Worm (Caenorhabditis elegans) whole organism, L4 larva: ENCODE results near the gene F59F5.3.

Experiments used
- D1046.2 ChIP-seq: fragments of 200-800 bp; sonication (Bioruptor generic); IDR thresholded peaks from 2 replicates; pipeline ENCODE4 v1.3.6; 2022; ENCODE audit warnings: missing genetic modification characterization, missing compliant biosample characterization
- F10B5.3 ChIP-seq: sonication (generic microtip); optimal IDR thresholded peaks from 2 replicates; lab custom pipeline; 2016; ENCODE audit warnings: mild to moderate bottlenecking, missing genetic modification characterization, missing compliant biosample characterization
- T26A8.4 ChIP-seq: fragments of 200-800 bp; sonication (Bioruptor generic); IDR thresholded peaks from 2 replicates; pipeline ENCODE4 v1.3.6; 2022; ENCODE audit warnings: missing genetic modification characterization, missing compliant biosample characterization
- Y48G9A.11 ChIP-seq: fragments of 200-800 bp; sonication (Bioruptor generic); IDR thresholded peaks from 2 replicates; pipeline ENCODE4 v1.3.6; 2022; ENCODE audit warnings: missing genetic modification reagents, missing genetic modification characterization, missing compliant biosample characterization
- Y5F2A.4 ChIP-seq: fragments of 200-800 bp; sonication (Bioruptor generic); optimal IDR thresholded peaks from 2 replicates; lab custom pipeline; 2018; ENCODE audit warnings: mild to moderate bottlenecking, missing genetic modification characterization, missing compliant biosample characterization
- aha-1 ChIP-seq: fragments of 150-350 bp; peaks from one replicate; lab custom pipeline; 2014; ENCODE audit warnings: missing biosample characterization, missing genetic modification characterization
- ceh-20 ChIP-seq: fragments of 200-800 bp; sonication (Bioruptor generic); IDR thresholded peaks from 2 replicates; pipeline ENCODE4 v1.3.6; 2022; ENCODE audit warnings: missing genetic modification reagents, missing genetic modification characterization, missing compliant biosample characterization
- ceh-28 ChIP-seq: fragments of 150-350 bp; optimal IDR thresholded peaks from 2 replicates; lab custom pipeline; 2014; ENCODE audit warnings: missing biosample characterization, missing genetic modification reagents, missing genetic modification characterization
- ctbp-1 ChIP-seq: fragments of 200-800 bp; sonication (Bioruptor generic); IDR thresholded peaks from 2 replicates; pipeline ENCODE4 v1.3.6; 2022; ENCODE audit warnings: missing genetic modification reagents, missing genetic modification characterization, missing compliant biosample characterization
- daf-16 ChIP-seq, 3 experiments: sonication (generic microtip); optimal IDR thresholded peaks; 2 replicates each; lab custom pipeline; 2016 to 2017; ENCODE audit warnings: missing genetic modification characterization in 3 of 3, missing genetic modification reagents in 3 of 3, mild to moderate bottlenecking in 2 of 3, missing compliant biosample characterization in 2 of 3, missing biosample characterization in 1 of 3, moderate library complexity in 1 of 3
- daf-8 ChIP-seq: fragments of 200-800 bp; sonication (Bioruptor generic); IDR thresholded peaks from 2 replicates; pipeline ENCODE4 v1.3.6; 2022; ENCODE audit warnings: missing genetic modification characterization, missing compliant biosample characterization
- dmd-8 ChIP-seq: fragments of 200-800 bp; sonication (Bioruptor generic); IDR thresholded peaks from 2 replicates; pipeline ENCODE4 v1.3.6; 2022; ENCODE audit warnings: missing genetic modification characterization, missing compliant biosample characterization
- dmd-9 ChIP-seq: fragments of 200-800 bp; sonication (Bioruptor generic); IDR thresholded peaks from 2 replicates; pipeline ENCODE4 v1.3.6; 2022; ENCODE audit warnings: missing genetic modification reagents, missing genetic modification characterization, missing compliant biosample characterization
- dve-1 ChIP-seq: sonication (generic microtip); optimal IDR thresholded peaks from 2 replicates; lab custom pipeline; 2017; ENCODE audit warnings: antibody characterized with exemption, mild to moderate bottlenecking, missing genetic modification characterization, missing compliant biosample characterization; ENCODE audit not compliant: insufficient read depth
- egl-43 ChIP-seq: fragments of 200-800 bp; sonication (Bioruptor generic); IDR thresholded peaks from 2 replicates; pipeline ENCODE4 v1.3.6; 2022; ENCODE audit warnings: missing genetic modification reagents, missing genetic modification characterization, missing compliant biosample characterization
- fkh-10 ChIP-seq: fragments of 150-350 bp; optimal IDR thresholded peaks from 2 replicates; lab custom pipeline; 2014; ENCODE audit warnings: missing biosample characterization, missing genetic modification reagents, missing genetic modification characterization
- hlh-11 ChIP-seq: fragments of 200-800 bp; sonication (Bioruptor generic); optimal IDR thresholded peaks from 2 replicates; lab custom pipeline; 2018; ENCODE audit warnings: mild to moderate bottlenecking, missing genetic modification characterization, missing compliant biosample characterization
- hmg-1.1 ChIP-seq: fragments of 200-800 bp; sonication (Bioruptor generic); IDR thresholded peaks from 2 replicates; pipeline ENCODE4 v1.3.6; 2022; ENCODE audit warnings: missing genetic modification reagents, missing genetic modification characterization, missing compliant biosample characterization
- lim-7 ChIP-seq: fragments of 200-800 bp; sonication (Bioruptor generic); IDR thresholded peaks from 2 replicates; pipeline ENCODE4 v1.3.6; 2022; ENCODE audit warnings: missing genetic modification characterization, missing compliant biosample characterization
- lin-39 ChIP-seq: fragments of 150-350 bp; optimal IDR thresholded peaks from 2 replicates; lab custom pipeline; 2014; ENCODE audit warnings: missing biosample characterization, missing genetic modification reagents, missing genetic modification characterization
- mdl-1 ChIP-seq, 2 experiments: fragments of 150-350 bp in 1 of 2; sonication (generic microtip) in 1 of 2; optimal IDR thresholded peaks; 2 replicates each; lab custom pipeline; 2014 to 2017; ENCODE audit warnings: missing biosample characterization in 2 of 2, missing genetic modification characterization in 2 of 2
- mdt-29 ChIP-seq: fragments of 200-800 bp; sonication (Bioruptor generic); IDR thresholded peaks from 2 replicates; pipeline ENCODE4 v1.3.6; 2022; ENCODE audit warnings: missing genetic modification reagents, missing genetic modification characterization, missing compliant biosample characterization
- mep-1 ChIP-seq: fragments of 150-350 bp; sonication (generic microtip); optimal IDR thresholded peaks from 3 replicates; lab custom pipeline; 2014; ENCODE audit warnings: missing biosample characterization, missing genetic modification characterization
- mes-2 ChIP-seq: sonication (generic microtip); optimal IDR thresholded peaks from 2 replicates; lab custom pipeline; 2016; ENCODE audit warnings: missing genotype, mild to moderate bottlenecking, missing genetic modification characterization, missing compliant biosample characterization; ENCODE audit not compliant: poor library complexity, severe bottlenecking
- nhr-10 ChIP-seq: fragments of 150-350 bp; optimal IDR thresholded peaks from 2 replicates; lab custom pipeline; 2014; ENCODE audit warnings: missing biosample characterization, missing genetic modification characterization
- nhr-11 ChIP-seq: fragments of 150-350 bp; optimal IDR thresholded peaks from 2 replicates; lab custom pipeline; 2014; ENCODE audit warnings: missing biosample characterization, missing genetic modification characterization
- nhr-25 ChIP-seq: sonication (generic microtip); optimal IDR thresholded peaks from 2 replicates; lab custom pipeline; 2017; ENCODE audit warnings: missing genetic modification characterization, mild to moderate bottlenecking, missing compliant biosample characterization, antibody characterized with exemption, moderate library complexity, borderline replicate concordance; ENCODE audit not compliant: insufficient read depth
- nhr-28 ChIP-seq: fragments of 150-350 bp; optimal IDR thresholded peaks from 2 replicates; lab custom pipeline; 2014; ENCODE audit warnings: missing biosample characterization, missing genetic modification characterization
- nhr-42 ChIP-seq: fragments of 200-800 bp; sonication (Bioruptor generic); IDR thresholded peaks from 2 replicates; pipeline ENCODE4 v1.3.6; 2022; ENCODE audit warnings: missing genetic modification characterization, missing compliant biosample characterization
- nhr-6 ChIP-seq: fragments of 150-350 bp; optimal IDR thresholded peaks from 2 replicates; lab custom pipeline; 2014; ENCODE audit warnings: missing biosample characterization, missing genetic modification characterization
- pqm-1 ChIP-seq: sonication (generic microtip); optimal IDR thresholded peaks from 2 replicates; lab custom pipeline; 2017; ENCODE audit warnings: missing biosample characterization, missing genetic modification characterization
- rbr-2 ChIP-seq: sonication (generic microtip); optimal IDR thresholded peaks from 2 replicates; lab custom pipeline; 2016; ENCODE audit warnings: missing genotype, missing genetic modification characterization, missing compliant biosample characterization
- spr-1 ChIP-seq: sonication (generic microtip); optimal IDR thresholded peaks from 2 replicates; lab custom pipeline; 2016; ENCODE audit warnings: mild to moderate bottlenecking, missing genetic modification characterization, missing compliant biosample characterization
- tra-1 ChIP-seq: fragments of 200-800 bp; sonication (Bioruptor generic); IDR thresholded peaks from 2 replicates; pipeline ENCODE4 v1.3.6; 2022; ENCODE audit warnings: missing genetic modification reagents, missing genetic modification characterization, missing compliant biosample characterization
- unc-62 ChIP-seq, 3 experiments: fragments of 150-350 bp in 1 of 3; sonication (generic microtip); optimal IDR thresholded peaks in 2 of 3; peaks in 1 of 3; 1 replicate in 1 of 3; 2 replicates in 2 of 3; lab custom pipeline; 2014 to 2017; ENCODE audit warnings: missing biosample characterization in 3 of 3, missing genetic modification characterization in 3 of 3, missing genetic modification reagents in 3 of 3, missing genotype in 1 of 3
- zfp-3 ChIP-seq: fragments of 200-800 bp; sonication (Bioruptor generic); conservative IDR thresholded peaks from 2 replicates; pipeline ENCODE4 v1.3.6; 2022; ENCODE audit warnings: missing genetic modification reagents, missing genetic modification characterization, missing compliant biosample characterization
- ztf-7 ChIP-seq: fragments of 150-350 bp; optimal IDR thresholded peaks from 2 replicates; lab custom pipeline; 2014; ENCODE audit warnings: missing biosample characterization, missing genetic modification characterization

The F59F5.3 gene

ce11 chrX:10555189-10555964 lies 13.2 kb upstream of the F59F5.3 start, which contains the start of gene syd-2 (continued):
- TF ChIP-seq aha-1 (tag; lab: Kevin White, UChicago) (peak; percentile 91), nhr-28 (tag; lab: Kevin White, UChicago) (peak; percentile 72), nhr-6 (tag; lab: Kevin White, UChicago) (peak; percentile 54), Y48G9A.11 (GFP tag; lab: Robert Waterston, UW) (no peak), pqm-1 (tag; lab: Kevin White, UChicago) (peak; percentile 60), mdl-1 (tag; optimal IDR thresholded peaks at IDR 0.05; lab: Kevin White, UChicago) (peak; percentile 57 to 84), dmd-9 (GFP tag; lab: Robert Waterston, UW) (0 out of 2 replicates have a peak, but pooled peaks have one; percentile 8), nhr-10 (tag; lab: Kevin White, UChicago) (no peak), daf-16 (GFP tag; optimal IDR thresholded peaks at IDR 0.05; lab: Kevin White, UChicago) (peak in 1 of 2 experiments; percentile 46), daf-16 (tag; optimal IDR thresholded peaks at IDR 0.05; lab: Kevin White, UChicago) (peak; percentile 56), lin-39 (tag; lab: Kevin White, UChicago) (no peak), dve-1 (tag; lab: Kevin White, UChicago) (peak; percentile 6), nhr-42 (GFP tag; lab: Robert Waterston, UW) (0 out of 2 replicates have a peak, but pooled peaks have one; percentile 46), ztf-7 (tag; lab: Kevin White, UChicago) (peak; percentile 1), lim-7 (GFP tag; lab: Robert Waterston, UW) (no peak), nhr-25 (tag; lab: Kevin White, UChicago) (peak; percentile 11), nhr-11 (tag; lab: Kevin White, UChicago) (peak; percentile 57), unc-62 (GFP tag; optimal IDR thresholded peaks at IDR 0.05 in 1 of 2; lab: Kevin White, UChicago) (peak in 1 of 2 experiments; percentile 98), unc-62 (tag; optimal IDR thresholded peaks at IDR 0.05; lab: Kevin White, UChicago) (no peak), rbr-2 (peak; percentile 80), F10B5.3 (tag; lab: Kevin White, UChicago) (no peak), ceh-20 (GFP tag; lab: Robert Waterston, UW) (peak; percentile 56; the same call in 1 of the 2 replicates), T26A8.4 (0 out of 2 replicates have a peak, but pooled peaks have one; percentile 56), hlh-11 (tag; lab: Kevin White, UChicago) (peak; percentile 88), spr-1 (tag; lab: Kevin White, UChicago) (peak; percentile 36), dmd-8 (GFP tag; lab: Robert Waterston, UW) (no peak), mdt-29 (GFP tag; lab: Robert Waterston, UW) (no peak), egl-43 (GFP tag; lab: Robert Waterston, UW) (peak; percentile 87), mep-1 (tag; lab: Kevin White, UChicago) (peak; percentile 89), fkh-10 (GFP tag; lab: Kevin White, UChicago) (peak; percentile 85), ceh-28 (tag; lab: Kevin White, UChicago) (peak; percentile 63), hmg-1.1 (GFP tag; lab: Robert Waterston, UW) (peak; percentile 77), Y5F2A.4 (GFP tag; lab: Kevin White, UChicago) (no peak), daf-8 (GFP tag; lab: Robert Waterston, UW) (no peak), mes-2 (tag; lab: Kevin White, UChicago) (peak; percentile 34), tra-1 (GFP tag; lab: Robert Waterston, UW) (peak; percentile 80), D1046.2 (GFP tag; lab: Robert Waterston, UW) (0 out of 2 replicates have a peak, but pooled peaks have one; percentile 16)
- TF ChIP-seq, all 104 proteins: peak for 37

ce11 chrX:10553048-10553447 lies 10.8 kb upstream of the F59F5.3 start:
- TF ChIP-seq zfp-3 (no peak), unc-62 (GFP tag; optimal IDR thresholded peaks at IDR 0.05 in 1 of 2; lab: Kevin White, UChicago) (peak in 1 of 2 experiments; percentile 95), unc-62 (tag; optimal IDR thresholded peaks at IDR 0.05; lab: Kevin White, UChicago) (no peak), ctbp-1 (GFP tag; lab: Robert Waterston, UW) (0 out of 2 replicates have a peak, but pooled peaks have one; percentile 18)
- TF ChIP-seq, all 104 proteins: peak for 2
